Fruit fly (Drosophila melanogaster) whole organism, embryonic: ENCODE data around the gene Tm1.

ENCODE experiments used
- CG11456 ChIP-seq: fragments of 200-800 bp; sonication (Bioruptor generic); IDR thresholded peaks from 3 replicates; pipeline ENCODE4 v1.3.6; 2022; ENCODE audit warnings: missing biosample characterization, missing genetic modification characterization
- CG11723 ChIP-seq: fragments of 200-800 bp; sonication (Bioruptor generic); optimal IDR thresholded peaks from 2 replicates; lab custom pipeline; 2017; ENCODE audit warnings: missing biosample characterization, mild to moderate bottlenecking, missing genetic modification characterization
- trh ChIP-seq: fragments of 200-800 bp; sonication (Bioruptor generic); optimal IDR thresholded peaks from 2 replicates; lab custom pipeline; 2016; ENCODE audit warnings: missing biosample characterization, missing genetic modification characterization
- usp ChIP-seq: fragments of >200 bp; optimal IDR thresholded peaks from 2 replicates; lab custom pipeline; 2017; ENCODE audit warnings: missing biosample characterization, missing genetic modification characterization

DNA sequence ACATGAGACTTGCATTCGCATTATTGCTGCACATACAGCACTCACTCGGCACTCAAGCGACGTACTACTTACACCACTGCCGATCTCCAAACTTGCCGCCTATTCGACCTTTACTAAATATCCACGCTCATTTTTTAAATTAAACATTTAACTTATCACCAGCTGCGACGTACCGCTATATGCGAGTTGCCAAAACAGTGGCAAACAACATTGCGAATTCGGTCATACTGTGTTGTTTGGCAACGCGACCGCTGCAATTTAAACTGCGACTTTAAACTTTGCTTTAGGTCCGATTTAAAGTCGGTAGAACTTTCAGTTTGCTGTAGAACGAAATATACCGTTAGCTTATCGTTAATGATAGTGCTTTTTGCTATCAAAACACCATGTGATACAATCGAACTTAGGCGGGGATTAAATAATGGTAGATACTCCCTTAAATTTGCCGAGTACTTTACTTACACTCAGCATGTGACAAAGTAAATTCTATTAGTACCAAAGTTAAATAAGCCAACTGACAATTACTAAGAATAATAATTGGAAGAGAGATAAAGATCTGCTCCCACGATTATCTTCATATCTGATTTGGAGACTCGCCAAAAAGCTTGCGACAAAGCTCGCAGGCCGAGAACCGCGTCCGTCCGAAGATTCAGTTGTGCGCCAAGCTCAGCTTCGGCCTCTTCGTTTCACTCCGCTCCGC, 50.2 kb downstream of the Tm1 start, which contains the start of the genes CG6236 and ea:
- no peak for TF ChIP-seq usp
- TF ChIP-seq trh (GFP tag; lab: Kevin White, UChicago) = no peak
- no peak for TF ChIP-seq CG11723 (GFP tag; lab: Kevin White, UChicago)
- no peak for TF ChIP-seq CG11456 (GFP tag; lab: Robert Waterston, UW)
